Fruit fly (Drosophila melanogaster) whole organism, adult: Measurements from ENCODE around the gene verm.

Experiments used
- CG14711 ChIP-seq: fragments of 200-800 bp; sonication (Bioruptor generic); optimal IDR thresholded peaks from 2 replicates; lab custom pipeline; 2018; ENCODE audit warnings: missing biosample characterization, mild to moderate bottlenecking, missing genetic modification characterization, moderate library complexity
- CG7101 ChIP-seq: fragments of 200-800 bp; sonication (Bioruptor generic); optimal IDR thresholded peaks from 2 replicates; lab custom pipeline; 2018; ENCODE audit warnings: missing biosample characterization, mild to moderate bottlenecking, missing genetic modification characterization, moderate library complexity
- cnc ChIP-seq, 2 experiments: fragments of >200 bp; optimal IDR thresholded peaks; 2 replicates each; lab custom pipeline; 2017
- kay ChIP-seq: fragments of 200-800 bp; sonication (Bioruptor generic); peaks from one replicate; lab custom pipeline; 2016; ENCODE audit warnings: missing biosample characterization, missing genetic modification characterization, borderline replicate concordance

DNA sequence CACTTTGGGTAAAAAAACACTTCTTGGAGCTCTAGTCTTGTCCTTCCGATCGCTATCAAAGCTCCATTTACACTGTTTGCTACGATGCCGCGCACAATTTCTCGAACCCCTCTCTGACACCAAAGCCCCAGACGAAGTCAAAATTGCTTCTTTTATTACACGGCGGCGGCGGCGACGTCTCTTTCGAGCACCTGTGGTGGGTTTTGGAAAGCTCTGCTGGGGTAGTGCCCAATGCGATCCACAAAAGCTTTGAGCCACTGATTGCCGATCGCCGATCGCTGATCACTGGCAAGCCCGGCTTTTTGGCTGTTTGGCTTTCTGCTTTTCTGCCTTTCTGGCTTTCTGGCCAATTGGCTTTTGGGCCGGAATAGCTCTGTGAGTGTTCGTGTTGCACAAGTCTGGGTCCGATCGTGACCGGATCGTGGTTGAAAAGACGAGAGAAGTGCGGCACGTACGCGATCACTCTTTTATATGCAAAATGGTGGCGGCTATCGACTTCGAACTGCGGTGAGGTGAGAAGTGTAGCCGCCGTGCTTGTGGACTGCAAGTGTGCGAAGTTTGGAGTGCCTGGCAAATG, 12.6 kb upstream of the verm start, which contains the start of gene serp:
- no peak for TF ChIP-seq CG7101 (tag; lab: Kevin White, UChicago)
- no peak for TF ChIP-seq cnc (optimal IDR thresholded peaks at IDR 0.05; lab: Kevin White, UChicago)
- no peak for TF ChIP-seq kay (GFP tag; lab: Kevin White, UChicago)
- TF ChIP-seq CG14711 (tag; lab: Kevin White, UChicago) = no peak
